Worm (Caenorhabditis elegans): Measurements from ENCODE around the gene K03B8.8.

The K03B8.8 gene

DNA sequence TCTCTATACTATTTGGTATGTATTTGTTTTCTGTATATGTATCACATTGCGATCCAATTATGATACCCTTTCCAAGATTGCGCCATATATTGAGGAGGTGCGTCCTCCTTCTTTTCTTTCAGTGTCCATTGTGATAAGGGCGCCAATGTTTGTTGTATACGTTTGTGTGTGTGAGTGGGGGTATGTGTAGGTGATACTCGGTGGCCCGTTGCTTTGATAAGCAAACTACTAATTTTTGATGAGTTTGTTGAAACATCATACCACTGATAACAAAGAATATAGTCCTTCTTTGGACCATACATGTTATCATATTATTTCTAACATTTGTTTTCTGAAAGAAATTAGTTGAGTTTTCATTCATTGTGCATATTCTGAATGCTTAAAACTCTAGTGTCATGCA is 7.1 kb downstream of the K03B8.8 start:
- TF ChIP-seq lsy-2 (tag; optimal IDR thresholded peaks at IDR 0.05) = no peak
- TF ChIP-seq dmd-4 (tag; optimal IDR thresholded peaks at IDR 0.05) = no peak
- TF ChIP-seq lin-39 (tag; optimal IDR thresholded peaks at IDR 0.05) = no peak
- peak; percentile 45 for TF ChIP-seq crh-2 (tag; optimal IDR thresholded peaks at IDR 0.05)
- peak; percentile 24 for TF ChIP-seq sma-9 (GFP tag; optimal IDR thresholded peaks at IDR 0.05)
- no peak for TF ChIP-seq sma-9 (tag; optimal IDR thresholded peaks at IDR 0.05)
- TF ChIP-seq nhr-11 (tag; optimal IDR thresholded peaks at IDR 0.05) = no peak
- TF ChIP-seq nhr-10 (tag; optimal IDR thresholded peaks at IDR 0.05) = no peak
- no peak for TF ChIP-seq unc-62 (GFP tag; optimal IDR thresholded peaks at IDR 0.05)
- TF ChIP-seq F13H6.1 (tag; optimal IDR thresholded peaks at IDR 0.05) = peak; percentile 15
- no peak for TF ChIP-seq snpc-4 (tag; optimal IDR thresholded peaks at IDR 0.05)
- no peak for TF ChIP-seq ztf-1 (GFP tag; conservative IDR thresholded peaks at IDR 0.05)
- no peak for TF ChIP-seq skn-1 (tag; optimal IDR thresholded peaks at IDR 0.05)
- TF ChIP-seq fos-1 (tag; optimal IDR thresholded peaks at IDR 0.05) = peak; percentile 70
- TF ChIP-seq nhr-25 (tag; optimal IDR thresholded peaks at IDR 0.05) = no peak

DNA sequence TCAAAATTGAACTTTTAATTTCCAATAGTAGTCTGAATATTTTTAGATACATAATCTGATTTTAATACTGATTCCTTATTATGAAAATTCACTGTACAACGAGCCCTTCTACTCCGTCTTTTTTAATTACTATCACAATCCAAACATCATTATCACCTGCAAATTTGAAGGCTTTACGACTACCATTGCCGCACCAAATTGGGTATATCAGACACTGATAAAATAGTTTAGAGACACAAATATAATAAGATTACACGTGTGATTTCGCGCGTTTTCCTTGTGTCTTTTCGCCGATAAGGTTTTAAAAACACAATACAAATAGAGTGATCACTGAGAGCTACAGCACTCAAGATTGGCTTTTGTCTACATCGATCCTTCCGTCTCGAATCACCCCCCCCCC is 7.7 kb downstream of the K03B8.8 start:
- TF ChIP-seq sma-9 (GFP tag; optimal IDR thresholded peaks at IDR 0.05) = peak; percentile 24
- TF ChIP-seq sma-9 (tag; optimal IDR thresholded peaks at IDR 0.05) = no peak
- no peak for TF ChIP-seq Y55F3AM.14 (GFP tag; optimal IDR thresholded peaks at IDR 0.05)
- TF ChIP-seq fos-1 (tag; optimal IDR thresholded peaks at IDR 0.05) = peak; percentile 71
- no peak for TF ChIP-seq mbf-1 (tag; optimal IDR thresholded peaks at IDR 0.05)

DNA sequence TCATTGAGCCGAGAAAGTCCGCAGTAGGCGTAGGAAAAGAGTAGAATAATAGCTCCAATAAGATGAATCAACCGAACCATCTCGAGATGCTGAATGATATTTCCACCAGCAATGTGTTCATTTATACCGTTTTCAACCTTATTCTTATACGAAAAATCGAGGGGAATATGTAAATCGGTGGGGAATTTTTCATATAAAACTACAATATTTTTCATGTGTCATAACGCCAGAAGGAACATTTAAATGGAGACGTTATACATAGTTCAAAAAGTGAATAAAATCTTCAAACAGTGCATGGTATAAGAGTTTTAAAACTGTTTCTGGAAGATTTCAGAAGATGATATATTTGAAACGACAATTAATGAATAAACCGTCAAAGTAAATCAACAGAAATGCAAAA is 8.2 kb downstream of the K03B8.8 start, which contains the start of gene nas-19:
nas-19 (minus strand) TSS at position 101 of the 400 bp plus-strand sequence.
- TF ChIP-seq nhr-23 (tag; optimal IDR thresholded peaks at IDR 0.05) (no peak), sma-9 (GFP tag; optimal IDR thresholded peaks at IDR 0.05) (no peak), sma-9 (tag; optimal IDR thresholded peaks at IDR 0.05) (no peak), peb-1 (tag; optimal IDR thresholded peaks at IDR 0.05) (no peak), nhr-129 (tag; optimal IDR thresholded peaks at IDR 0.05) (no peak), aly-2 (tag; optimal IDR thresholded peaks at IDR 0.05) (no peak), lsy-2 (tag; optimal IDR thresholded peaks at IDR 0.05) (no peak), nhr-25 (tag; optimal IDR thresholded peaks at IDR 0.05) (no peak), lin-13 (GFP tag; optimal IDR thresholded peaks at IDR 0.05) (no peak), elt-1 (tag; optimal IDR thresholded peaks at IDR 0.05) (no peak), snpc-4 (tag; optimal IDR thresholded peaks at IDR 0.05) (no peak), unc-55 (GFP tag; optimal IDR thresholded peaks at IDR 0.05) (no peak), Y55F3AM.14 (GFP tag; optimal IDR thresholded peaks at IDR 0.05) (no peak), unc-62 (GFP tag; optimal IDR thresholded peaks at IDR 0.05) (no peak), egl-27 (tag; optimal IDR thresholded peaks at IDR 0.05) (no peak), C34F6.9 (tag; optimal IDR thresholded peaks at IDR 0.05) (no peak)

DNA sequence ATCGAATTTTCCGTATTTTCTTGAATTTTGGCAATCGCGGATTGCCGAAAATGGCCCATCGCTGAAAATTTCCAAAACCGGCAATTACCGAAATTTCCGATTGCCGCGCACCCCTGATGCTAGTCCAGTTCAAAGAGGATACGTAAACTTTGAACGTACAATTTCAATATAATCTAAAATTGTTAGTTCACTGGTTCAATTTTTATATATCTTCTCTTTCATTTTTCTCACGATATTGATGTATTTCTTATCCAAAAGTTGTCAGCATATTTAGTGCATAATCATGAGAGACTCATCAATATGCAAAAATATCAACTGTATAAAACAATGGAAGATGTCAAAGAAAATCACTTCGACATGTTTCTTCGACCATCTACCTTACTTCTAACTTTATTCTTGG is 12.2 kb downstream of the K03B8.8 start, which contains the start of gene nas-17:
nas-17 (plus strand) TSS at position 301 of the 400 bp plus-strand sequence.
- TF ChIP-seq nhr-21 (tag; optimal IDR thresholded peaks at IDR 0.05) (no peak), lin-11 (tag; optimal IDR thresholded peaks at IDR 0.05) (no peak), ztf-1 (GFP tag; conservative IDR thresholded peaks at IDR 0.05) (no peak), snpc-4 (tag; optimal IDR thresholded peaks at IDR 0.05) (no peak), mbf-1 (tag; optimal IDR thresholded peaks at IDR 0.05) (no peak), sem-4 (tag; optimal IDR thresholded peaks at IDR 0.05) (no peak), ceh-82 (tag; optimal IDR thresholded peaks at IDR 0.05) (no peak), skn-1 (tag; optimal IDR thresholded peaks at IDR 0.05) (no peak), unc-39 (tag; optimal IDR thresholded peaks at IDR 0.05) (no peak), alr-1 (tag; optimal IDR thresholded peaks at IDR 0.05) (no peak), ama-1 (optimal IDR thresholded peaks at IDR 0.05) (no peak), nhr-6 (tag; optimal IDR thresholded peaks at IDR 0.05) (no peak), peb-1 (tag; optimal IDR thresholded peaks at IDR 0.05) (no peak), mab-5 (tag; optimal IDR thresholded peaks at IDR 0.05) (no peak), nhr-129 (tag; optimal IDR thresholded peaks at IDR 0.05) (no peak), nhr-237 (tag; optimal IDR thresholded peaks at IDR 0.05) (no peak), nhr-10 (tag; optimal IDR thresholded peaks at IDR 0.05) (no peak), elt-1 (tag; optimal IDR thresholded peaks at IDR 0.05) (no peak), ceh-16 (tag; optimal IDR thresholded peaks at IDR 0.05) (no peak)
